Worm (Caenorhabditis elegans): ENCODE measurements around the gene idpb-1.
A peak's percentile ranks its signal among the peaks of the same experiment; 100 is the strongest.

DNA sequence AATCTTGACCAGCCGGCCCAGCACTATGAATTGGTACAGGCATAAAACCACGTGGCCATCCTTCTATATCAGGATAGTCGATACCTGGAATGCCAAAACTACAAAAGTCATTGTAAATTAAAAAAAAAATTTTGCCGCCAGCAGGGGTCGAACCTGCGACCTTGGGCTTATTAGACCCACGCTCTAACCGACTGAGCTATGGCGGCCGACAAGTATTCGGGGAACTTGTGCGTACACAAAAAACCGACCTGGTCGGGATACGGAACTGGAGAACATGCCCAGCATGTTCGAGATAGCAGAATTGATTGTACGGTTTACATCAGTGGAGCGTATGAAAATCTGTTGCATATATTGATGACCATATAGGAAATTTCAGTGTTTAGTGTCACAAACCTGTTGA lies 44.5 kb upstream of the idpb-1 start:
- TF ChIP-seq nhr-232 (tag; optimal IDR thresholded peaks at IDR 0.05) (peak; percentile 35), ceh-45 (GFP tag; IDR thresholded peaks at IDR 0.05) (no peak), eyg-1 (tag; optimal IDR thresholded peaks at IDR 0.05) (no peak), ref-2 (tag; optimal IDR thresholded peaks at IDR 0.05) (no peak), ceh-2 (tag; optimal IDR thresholded peaks at IDR 0.05) (no peak), fkh-6 (tag; optimal IDR thresholded peaks at IDR 0.05) (no peak), hlh-13 (GFP tag; optimal IDR thresholded peaks at IDR 0.05) (no peak), ahr-1 (tag; optimal IDR thresholded peaks at IDR 0.05) (no peak), dmd-4 (tag; optimal IDR thresholded peaks at IDR 0.05; ENCODE audit: borderline replicate concordance) (no peak), Y22D7AL.16 (tag; optimal IDR thresholded peaks at IDR 0.05) (no peak), ceh-9 (tag; optimal IDR thresholded peaks at IDR 0.05) (no peak), unc-86 (tag; optimal IDR thresholded peaks at IDR 0.05) (no peak)
